Worm (Caenorhabditis elegans) whole organism, L4/young adult: ENCODE results near the gene T09B9.3.

Source experiments
- dao-5 ChIP-seq: sonication (generic microtip); optimal IDR thresholded peaks from 2 replicates; lab custom pipeline; 2016; ENCODE audit warnings: missing genotype, missing genetic modification characterization, moderate library complexity, missing compliant biosample characterization
- him-1 ChIP-seq: sonication (generic microtip); optimal IDR thresholded peaks from 2 replicates; lab custom pipeline; 2016; ENCODE audit warnings: missing genotype, missing genetic modification reagents, missing genetic modification characterization, missing compliant biosample characterization

DNA sequence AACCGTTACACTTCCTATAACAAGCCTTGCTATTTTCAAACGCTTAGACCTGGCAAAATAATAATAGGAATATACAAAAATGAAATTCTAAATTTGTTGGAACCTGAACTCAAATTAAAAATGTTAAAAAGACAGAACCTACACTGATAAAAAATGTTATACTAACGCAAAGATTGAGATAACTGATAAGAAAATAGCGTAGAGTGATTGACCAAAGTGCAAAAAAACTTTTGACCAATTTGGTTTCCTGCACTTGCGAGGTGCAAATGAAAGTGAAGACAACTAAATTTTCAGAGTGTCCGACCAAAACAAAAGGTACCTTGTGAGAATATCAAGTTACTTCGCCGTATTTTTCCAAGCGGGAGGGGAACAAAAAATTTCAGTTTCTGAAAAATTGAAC is 34.4 kb upstream of the T09B9.3 start:
- TF ChIP-seq him-1 (tag; lab: Kevin White, UChicago), result no peak
- no peak for TF ChIP-seq dao-5 (tag; lab: Kevin White, UChicago)
